Worm (Caenorhabditis elegans): ENCODE results near the gene K08E4.8.

- TF ChIP-seq tbx-2 (tag; optimal IDR thresholded peaks at IDR 0.05) = peak; percentile 63
- TF ChIP-seq fos-1 (tag; optimal IDR thresholded peaks at IDR 0.05) = no peak
- TF ChIP-seq nhr-43 (tag; optimal IDR thresholded peaks at IDR 0.05; ENCODE audit: poor library complexity, severe bottlenecking) = peak; percentile 83
- TF ChIP-seq ama-1 (optimal IDR thresholded peaks at IDR 0.05) = peak; percentile 71
- peak; percentile 86 for TF ChIP-seq lin-39 (tag; optimal IDR thresholded peaks at IDR 0.05)
- TF ChIP-seq hmg-11 (tag; optimal IDR thresholded peaks at IDR 0.05) = peak; percentile 85
- no peak for TF ChIP-seq ceh-82 (tag; optimal IDR thresholded peaks at IDR 0.05)
- TF ChIP-seq unc-62 (GFP tag; optimal IDR thresholded peaks at IDR 0.05) = no peak
Observed at ce11 chrIV:12086498-12086897, 25.4 kb upstream of the K08E4.8 start.

All from whole organism, L3 larva.